Fruit fly (Drosophila melanogaster) S2 (cell line): ENCODE measurements around the gene Cyt-c-p.

Experiments used
- CG8478 ChIP-seq: fragments of >200 bp; optimal IDR thresholded peaks from 2 replicates; lab custom pipeline; 2018
- CTCF ChIP-seq, 2 experiments: fragments of >200 bp; optimal IDR thresholded peaks; 2 replicates each; lab custom pipeline; 2018

DNA sequence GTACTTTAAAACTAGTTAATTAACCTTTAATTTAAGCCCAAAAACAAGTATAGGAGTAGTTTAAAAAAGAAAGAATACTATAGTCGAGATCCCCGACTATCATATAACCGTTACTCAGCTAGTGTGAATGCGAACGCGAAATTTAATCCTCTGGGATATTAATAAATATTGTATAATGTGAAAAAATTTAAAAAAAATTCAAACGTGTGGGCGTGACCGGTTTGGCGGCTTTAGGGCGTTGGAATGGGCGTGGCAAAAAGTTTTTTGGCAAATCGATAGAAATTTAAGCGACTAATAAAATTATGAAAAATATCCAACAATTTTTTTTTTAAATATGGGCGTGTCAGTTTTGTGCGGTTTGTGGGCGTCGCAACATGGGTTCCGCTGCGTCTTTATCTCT is 40.7 kb upstream of the Cyt-c-p start:
- TF ChIP-seq CTCF (optimal IDR thresholded peaks at IDR 0.05; lab: Kevin White, UChicago) (no peak), CG8478 (no peak)
